Worm (Caenorhabditis elegans) whole organism, young adult: Measurements from ENCODE around the gene C35D10.6.

Experiments
- ZK185.1 ChIP-seq: sonication (generic microtip); optimal IDR thresholded peaks from 2 replicates; lab custom pipeline; 2016; ENCODE audit warnings: mild to moderate bottlenecking, missing genetic modification characterization, missing compliant biosample characterization; ENCODE audit not compliant: poor library complexity, severe bottlenecking
- ama-1 ChIP-seq, 3 experiments: fragments of 150-350 bp in 1 of 3; sonication (generic microtip) in 2 of 3; optimal IDR thresholded peaks; 2 replicates each; lab custom pipeline; 2014 to 2018; ENCODE audit warnings: missing biosample characterization in 2 of 3, missing genetic modification characterization in 2 of 3, missing genetic modification reagents in 2 of 3
- die-1 ChIP-seq: sonication (generic microtip); optimal IDR thresholded peaks from 2 replicates; lab custom pipeline; 2016; ENCODE audit warnings: missing genotype, mild to moderate bottlenecking, missing genetic modification characterization, missing compliant biosample characterization
- fkh-3 ChIP-seq: sonication (generic microtip); optimal IDR thresholded peaks from 2 replicates; lab custom pipeline; 2016; ENCODE audit warnings: mild to moderate bottlenecking, missing genetic modification characterization, missing compliant biosample characterization
- him-1 ChIP-seq: sonication (generic microtip); optimal IDR thresholded peaks from 2 replicates; lab custom pipeline; 2016; ENCODE audit warnings: missing genotype, missing genetic modification reagents, missing genetic modification characterization, missing compliant biosample characterization
- sea-2 ChIP-seq: fragments of 200-800 bp; sonication (Bioruptor generic); IDR thresholded peaks from 2 replicates; pipeline ENCODE4 v1.3.6; 2022; ENCODE audit warnings: missing genetic modification characterization, missing compliant biosample characterization

- TF ChIP-seq die-1 (tag; lab: Kevin White, UChicago) = no peak
- no peak for TF ChIP-seq fkh-3 (tag; lab: Kevin White, UChicago)
- TF ChIP-seq ama-1 (optimal IDR thresholded peaks at IDR 0.05; lab: Kevin White, UChicago) = no peak
- no peak for TF ChIP-seq ama-1 (GFP tag; optimal IDR thresholded peaks at IDR 0.05; lab: Kevin White, UChicago)
- no peak for TF ChIP-seq sea-2 (GFP tag; lab: Robert Waterston, UW)
- no peak for TF ChIP-seq ZK185.1 (tag; lab: Kevin White, UChicago)
- no peak for TF ChIP-seq him-1 (tag; lab: Kevin White, UChicago)
Measured at ce11 chrIII:4861744-4862401, 2.7 kb downstream of the C35D10.6 start, which contains the start of the genes C35D10.10 and C35D10.5.
